Fruit fly (Drosophila melanogaster): Measurements from ENCODE around the gene CG33995.

CG33995 gene

DNA sequence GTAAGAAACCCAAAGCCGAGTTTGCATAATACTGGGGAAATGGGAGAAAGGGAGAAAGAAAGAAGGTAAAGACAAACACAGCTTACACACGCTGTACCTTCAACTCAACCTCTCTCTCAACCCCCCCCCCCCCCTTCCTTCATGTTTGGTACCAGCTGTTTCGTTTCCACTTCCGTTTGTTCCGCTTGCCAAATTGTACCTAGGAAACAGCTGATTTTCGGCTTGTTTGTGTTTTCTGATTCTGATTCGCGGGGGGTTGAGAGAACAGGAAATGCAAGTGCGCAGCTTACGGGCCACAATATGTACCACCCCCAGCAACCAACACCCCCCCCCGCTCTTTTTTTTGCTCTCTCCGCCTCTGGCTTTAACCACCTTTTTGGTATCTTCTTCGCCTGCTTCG lies 20.9 kb downstream of the CG33995 start:
- TF ChIP-seq kay (GFP tag; ENCODE audit: borderline replicate concordance): no peak
- TF ChIP-seq CG7045 (GFP tag; optimal IDR thresholded peaks at IDR 0.05): no peak
- no peak for TF ChIP-seq CG11617 (GFP tag; optimal IDR thresholded peaks at IDR 0.05)
- TF ChIP-seq toe (GFP tag; optimal IDR thresholded peaks at IDR 0.05): no peak
- no peak for TF ChIP-seq Mnt (GFP tag; optimal IDR thresholded peaks at IDR 0.05)
- no peak for TF ChIP-seq ovo (GFP tag; optimal IDR thresholded peaks at IDR 0.05)
- no peak for TF ChIP-seq CG1620 (GFP tag; optimal IDR thresholded peaks at IDR 0.05)
- peak; percentile 24 for TF ChIP-seq CG12768 (GFP tag; optimal IDR thresholded peaks at IDR 0.05)
- TF ChIP-seq Hr96 (GFP tag; optimal IDR thresholded peaks at IDR 0.05): no peak
- TF ChIP-seq cic (GFP tag; optimal IDR thresholded peaks at IDR 0.05): peak; percentile 48
- peak; percentile 32 for TF ChIP-seq pad (GFP tag; optimal IDR thresholded peaks at IDR 0.05)
- TF ChIP-seq CG5204 (GFP tag; optimal IDR thresholded peaks at IDR 0.05): no peak
- TF ChIP-seq bab1 (GFP tag; optimal IDR thresholded peaks at IDR 0.05): peak; percentile 0
- no peak for TF ChIP-seq cnc (optimal IDR thresholded peaks at IDR 0.05)
- no peak for TF ChIP-seq CG14711 (tag; optimal IDR thresholded peaks at IDR 0.05)
- TF ChIP-seq CG7101 (tag; optimal IDR thresholded peaks at IDR 0.05): no peak
- no peak for TF ChIP-seq Crg-1 (GFP tag; optimal IDR thresholded peaks at IDR 0.05)
- TF ChIP-seq Clk (GFP tag; optimal IDR thresholded peaks at IDR 0.05): no peak
- peak; percentile 82 for TF ChIP-seq tj (GFP tag; optimal IDR thresholded peaks at IDR 0.05)
- TF ChIP-seq CG33017 (tag; optimal IDR thresholded peaks at IDR 0.05): no peak

DNA sequence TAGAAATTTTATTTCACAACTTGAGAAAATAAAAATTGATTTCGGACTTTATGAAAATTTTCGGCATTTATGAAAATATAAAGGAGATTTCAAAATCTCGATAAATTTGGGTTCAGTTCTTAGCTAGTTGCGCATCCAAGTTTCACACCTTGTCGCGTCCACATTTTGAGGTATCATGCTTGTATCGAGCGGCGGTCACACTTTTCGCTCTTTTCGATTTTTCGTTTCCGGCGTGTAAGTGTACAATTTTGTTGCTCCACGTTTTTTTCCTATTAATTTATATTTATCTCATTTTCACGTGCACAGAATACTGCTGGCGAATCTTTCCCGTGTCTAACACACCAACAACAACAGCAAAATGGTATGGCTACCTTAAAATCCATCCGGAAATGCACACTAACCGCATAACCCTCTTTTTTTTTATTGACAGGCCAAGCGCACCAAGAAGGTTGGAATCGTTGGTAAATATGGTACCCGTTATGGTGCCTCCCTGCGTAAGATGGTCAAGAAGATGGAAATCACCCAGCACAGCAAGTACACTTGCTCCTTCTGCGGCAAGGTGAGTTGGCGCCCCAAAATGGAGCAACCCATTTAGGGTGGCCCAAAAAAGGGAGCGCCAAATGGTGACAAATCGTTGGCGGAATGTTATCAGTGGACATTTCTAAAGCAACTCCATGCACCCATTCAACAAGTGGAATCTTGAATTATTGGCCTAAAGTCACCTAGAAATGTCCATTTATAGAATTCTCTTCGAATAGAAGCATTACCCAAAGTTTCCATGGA lies 27.9 kb downstream of the CG33995 start, which contains the start of gene RpL37A:
TSS of gene RpL37A (plus strand) at position 161 of the 783 bp plus-strand sequence.
- TF ChIP-seq Hr96 (GFP tag; optimal IDR thresholded peaks at IDR 0.05) (peak; percentile 84), CG5204 (GFP tag; optimal IDR thresholded peaks at IDR 0.05) (no peak), CG7045 (GFP tag; optimal IDR thresholded peaks at IDR 0.05) (peak; percentile 57), CG1620 (GFP tag; optimal IDR thresholded peaks at IDR 0.05) (peak; percentile 86), pad (GFP tag; optimal IDR thresholded peaks at IDR 0.05) (peak; percentile 74), cic (GFP tag; optimal IDR thresholded peaks at IDR 0.05) (peak; percentile 62), CG7101 (tag; optimal IDR thresholded peaks at IDR 0.05) (peak; percentile 81), Mnt (GFP tag; optimal IDR thresholded peaks at IDR 0.05) (peak; percentile 76), bab1 (GFP tag; optimal IDR thresholded peaks at IDR 0.05) (peak; percentile 85), tj (GFP tag; optimal IDR thresholded peaks at IDR 0.05) (peak; percentile 54), Crg-1 (GFP tag; optimal IDR thresholded peaks at IDR 0.05) (peak; percentile 73), ovo (GFP tag; optimal IDR thresholded peaks at IDR 0.05) (peak; percentile 63), Clk (GFP tag; optimal IDR thresholded peaks at IDR 0.05) (peak; percentile 61), CG12768 (GFP tag; optimal IDR thresholded peaks at IDR 0.05) (peak; percentile 66), CG33017 (tag; optimal IDR thresholded peaks at IDR 0.05) (peak; percentile 54), CG14711 (tag; optimal IDR thresholded peaks at IDR 0.05) (peak; percentile 61), toe (GFP tag; optimal IDR thresholded peaks at IDR 0.05) (no peak), cnc (optimal IDR thresholded peaks at IDR 0.05) (no peak), kay (GFP tag; ENCODE audit: borderline replicate concordance) (peak; percentile 18), CG11617 (GFP tag; optimal IDR thresholded peaks at IDR 0.05) (peak; percentile 87)

DNA sequence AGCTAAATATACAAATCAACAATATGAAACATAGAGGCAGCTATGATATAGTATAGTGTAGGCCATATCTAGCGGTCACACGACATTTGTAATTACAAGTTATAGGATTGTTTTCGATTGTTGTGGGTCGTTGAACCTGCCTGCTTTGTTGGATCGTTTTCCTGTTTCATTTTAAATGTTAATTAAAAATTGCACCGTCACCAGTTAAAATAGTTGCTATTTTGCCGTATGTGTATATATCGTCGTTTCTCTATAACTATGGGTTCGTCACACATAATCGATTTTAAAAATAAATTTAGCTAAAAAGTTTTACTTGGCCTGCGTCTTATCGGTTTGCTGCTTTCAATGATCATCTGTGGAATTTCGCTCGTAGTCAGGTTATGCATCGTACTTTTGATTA lies 29.3 kb downstream of the CG33995 start:
- TF ChIP-seq cnc (optimal IDR thresholded peaks at IDR 0.05) (no peak), CG11617 (GFP tag; optimal IDR thresholded peaks at IDR 0.05) (no peak), cic (GFP tag; optimal IDR thresholded peaks at IDR 0.05) (no peak), kay (GFP tag; ENCODE audit: borderline replicate concordance) (peak; percentile 64), CG5204 (GFP tag; optimal IDR thresholded peaks at IDR 0.05) (no peak), CG12768 (GFP tag; optimal IDR thresholded peaks at IDR 0.05) (no peak), tj (GFP tag; optimal IDR thresholded peaks at IDR 0.05) (peak; percentile 2)

DNA sequence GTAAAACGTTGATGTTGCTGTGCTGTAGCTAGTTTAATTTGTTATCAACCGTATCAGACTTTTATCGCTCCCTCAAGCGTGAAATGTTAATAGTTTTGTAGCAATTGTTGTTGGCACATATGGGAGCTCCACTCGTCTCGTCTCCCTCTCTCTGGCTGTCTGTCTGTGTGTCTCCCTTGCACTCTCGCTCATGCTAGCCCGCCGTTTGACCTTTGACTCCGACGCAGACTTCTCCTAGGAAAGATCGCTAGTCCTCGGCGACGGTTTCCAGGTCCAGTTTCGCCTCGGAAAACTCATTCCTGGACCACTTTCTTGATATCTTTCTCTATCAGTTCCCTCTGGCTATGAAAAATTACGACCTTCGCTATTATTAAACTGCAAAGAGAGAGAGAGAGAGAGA lies 36.1 kb downstream of the CG33995 start:
- TF ChIP-seq Crg-1 (GFP tag; optimal IDR thresholded peaks at IDR 0.05) (no peak), Hr96 (GFP tag; optimal IDR thresholded peaks at IDR 0.05) (no peak), bab1 (GFP tag; optimal IDR thresholded peaks at IDR 0.05) (no peak), ovo (GFP tag; optimal IDR thresholded peaks at IDR 0.05) (no peak), CG14711 (tag; optimal IDR thresholded peaks at IDR 0.05) (no peak), toe (GFP tag; optimal IDR thresholded peaks at IDR 0.05) (no peak), cnc (optimal IDR thresholded peaks at IDR 0.05) (no peak), Mnt (GFP tag; optimal IDR thresholded peaks at IDR 0.05) (no peak), CG33017 (tag; optimal IDR thresholded peaks at IDR 0.05) (no peak), cic (GFP tag; optimal IDR thresholded peaks at IDR 0.05) (no peak), CG7045 (GFP tag; optimal IDR thresholded peaks at IDR 0.05) (no peak), Clk (GFP tag; optimal IDR thresholded peaks at IDR 0.05) (no peak), CG11617 (GFP tag; optimal IDR thresholded peaks at IDR 0.05) (no peak), CG1620 (GFP tag; optimal IDR thresholded peaks at IDR 0.05) (no peak), CG5204 (GFP tag; optimal IDR thresholded peaks at IDR 0.05) (no peak)

DNA sequence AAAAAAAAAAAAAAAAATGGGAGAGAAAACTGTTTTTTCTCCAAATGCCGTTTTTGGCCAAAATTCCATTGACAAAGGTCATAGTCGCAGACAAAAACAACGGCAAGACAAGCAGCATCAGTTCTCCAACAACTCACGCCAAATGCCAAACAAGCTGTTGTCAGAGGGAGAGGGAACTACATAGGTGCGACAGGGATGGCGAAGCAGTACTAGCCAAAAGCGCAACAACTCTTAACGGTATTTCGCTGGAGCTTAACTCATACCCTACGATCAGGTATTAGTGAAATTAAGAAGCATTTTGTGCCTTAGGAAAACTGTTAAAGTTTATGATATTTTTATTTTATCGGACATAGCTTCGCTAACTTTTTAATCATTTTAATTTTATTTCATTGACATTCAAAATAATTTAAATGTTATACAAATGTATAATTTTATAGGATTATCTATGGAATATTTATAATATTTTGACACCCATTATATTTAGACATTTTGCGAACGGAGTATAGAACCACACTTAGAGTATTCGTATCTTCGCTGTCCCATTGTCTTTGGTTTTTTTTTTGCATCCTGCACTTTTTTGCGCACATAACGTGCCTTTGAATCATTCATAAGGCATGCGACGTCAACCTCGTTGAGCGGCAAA lies 37.3 kb downstream of the CG33995 start:
- peak; percentile 26 for TF ChIP-seq CG7045 (GFP tag; optimal IDR thresholded peaks at IDR 0.05)
- TF ChIP-seq toe (GFP tag; optimal IDR thresholded peaks at IDR 0.05): no peak
- TF ChIP-seq cic (GFP tag; optimal IDR thresholded peaks at IDR 0.05): no peak
- no peak for TF ChIP-seq Hr96 (GFP tag; optimal IDR thresholded peaks at IDR 0.05)
- peak; percentile 70 for TF ChIP-seq pad (GFP tag; optimal IDR thresholded peaks at IDR 0.05)
- TF ChIP-seq ovo (GFP tag; optimal IDR thresholded peaks at IDR 0.05): peak; percentile 85
- TF ChIP-seq CG1620 (GFP tag; optimal IDR thresholded peaks at IDR 0.05): no peak
- no peak for TF ChIP-seq Clk (GFP tag; optimal IDR thresholded peaks at IDR 0.05)
- TF ChIP-seq cnc (optimal IDR thresholded peaks at IDR 0.05): no peak
- peak; percentile 9 for TF ChIP-seq kay (GFP tag; ENCODE audit: borderline replicate concordance)
- TF ChIP-seq Mnt (GFP tag; optimal IDR thresholded peaks at IDR 0.05): no peak
- TF ChIP-seq CG33017 (tag; optimal IDR thresholded peaks at IDR 0.05): no peak
- TF ChIP-seq CG14711 (tag; optimal IDR thresholded peaks at IDR 0.05): peak; percentile 48
- TF ChIP-seq CG5204 (GFP tag; optimal IDR thresholded peaks at IDR 0.05): no peak
- no peak for TF ChIP-seq tj (GFP tag; optimal IDR thresholded peaks at IDR 0.05)
- TF ChIP-seq CG7101 (tag; optimal IDR thresholded peaks at IDR 0.05): no peak
- TF ChIP-seq CG11617 (GFP tag; optimal IDR thresholded peaks at IDR 0.05): no peak
- no peak for TF ChIP-seq bab1 (GFP tag; optimal IDR thresholded peaks at IDR 0.05)
- TF ChIP-seq Crg-1 (GFP tag; optimal IDR thresholded peaks at IDR 0.05): no peak
- no peak for TF ChIP-seq CG12768 (GFP tag; optimal IDR thresholded peaks at IDR 0.05)

All from whole organism, adult.